Worm (Caenorhabditis elegans) whole organism, young adult: ENCODE data around the gene R01E6.5.

Experiments
- C17E4.6 ChIP-seq: fragments of 200-800 bp; sonication (Bioruptor generic); IDR thresholded peaks from 2 replicates; pipeline ENCODE4 v1.3.6; 2022; ENCODE audit warnings: missing genetic modification reagents, missing genetic modification characterization, missing compliant biosample characterization
- D2030.7 ChIP-seq: fragments of 200-800 bp; sonication (Bioruptor generic); IDR thresholded peaks from 2 replicates; pipeline ENCODE4 v1.3.6; 2022; ENCODE audit warnings: missing genetic modification reagents, missing genetic modification characterization, missing compliant biosample characterization
- F10E7.11 ChIP-seq: sonication (generic microtip); optimal IDR thresholded peaks from 2 replicates; lab custom pipeline; 2017; ENCODE audit warnings: mild to moderate bottlenecking, missing genetic modification characterization, moderate library complexity, missing compliant biosample characterization
- F39B2.1 ChIP-seq: fragments of 200-800 bp; sonication (Bioruptor generic); IDR thresholded peaks from 2 replicates; pipeline ENCODE4 v1.3.6; 2022; ENCODE audit warnings: missing genetic modification reagents, missing genetic modification characterization, missing compliant biosample characterization
- F55B11.4 ChIP-seq: sonication (generic microtip); optimal IDR thresholded peaks from 2 replicates; lab custom pipeline; 2016; ENCODE audit warnings: missing compliant biosample characterization, missing genetic modification characterization, borderline replicate concordance; ENCODE audit not compliant: insufficient read depth
- F57C9.4 ChIP-seq: sonication (generic microtip); optimal IDR thresholded peaks from 2 replicates; lab custom pipeline; 2017; ENCODE audit warnings: mild to moderate bottlenecking, missing genetic modification characterization, missing compliant biosample characterization
- Y53G8AR.9 ChIP-seq: fragments of 200-800 bp; sonication (Bioruptor generic); conservative IDR thresholded peaks from 2 replicates; pipeline ENCODE4 v1.3.6; 2022; ENCODE audit warnings: missing genetic modification reagents, missing genetic modification characterization, missing compliant biosample characterization
- Y67H2A.10 ChIP-seq: fragments of 200-800 bp; sonication (Bioruptor generic); conservative IDR thresholded peaks from 2 replicates; pipeline ENCODE4 v1.3.6; 2022; ENCODE audit warnings: missing genetic modification reagents, missing genetic modification characterization, missing compliant biosample characterization
- ZK185.1 ChIP-seq: sonication (generic microtip); optimal IDR thresholded peaks from 2 replicates; lab custom pipeline; 2016; ENCODE audit warnings: mild to moderate bottlenecking, missing genetic modification characterization, missing compliant biosample characterization; ENCODE audit not compliant: poor library complexity, severe bottlenecking
- akir-1 ChIP-seq: fragments of 200-800 bp; sonication (Bioruptor generic); optimal IDR thresholded peaks from 2 replicates; lab custom pipeline; 2018; ENCODE audit warnings: mild to moderate bottlenecking, missing genetic modification characterization, moderate library complexity, missing compliant biosample characterization
- atf-7 ChIP-seq: sonication (generic microtip); optimal IDR thresholded peaks from 2 replicates; lab custom pipeline; 2017; ENCODE audit warnings: mild to moderate bottlenecking, missing genetic modification characterization, missing compliant biosample characterization
- attf-5 ChIP-seq: fragments of 200-800 bp; sonication (Bioruptor generic); optimal IDR thresholded peaks from 2 replicates; lab custom pipeline; 2018; ENCODE audit warnings: mild to moderate bottlenecking, missing genetic modification characterization, missing compliant biosample characterization
- attf-6 ChIP-seq: fragments of 200-800 bp; sonication (Bioruptor generic); IDR thresholded peaks from 2 replicates; pipeline ENCODE4 v1.3.6; 2022; ENCODE audit warnings: missing genetic modification reagents, missing genetic modification characterization, missing compliant biosample characterization
- bed-2 ChIP-seq: fragments of 200-800 bp; sonication (Bioruptor generic); IDR thresholded peaks from 2 replicates; pipeline ENCODE4 v1.3.6; 2022; ENCODE audit warnings: missing genetic modification reagents, missing genetic modification characterization, missing compliant biosample characterization
- ceh-100 ChIP-seq: fragments of 200-800 bp; sonication (Bioruptor generic); IDR thresholded peaks from 2 replicates; pipeline ENCODE4 v1.3.6; 2022; ENCODE audit warnings: missing genetic modification reagents, missing genetic modification characterization, missing compliant biosample characterization
- dox-1 ChIP-seq: fragments of 200-800 bp; sonication (Bioruptor generic); IDR thresholded peaks from 2 replicates; pipeline ENCODE4 v1.3.6; 2022; ENCODE audit warnings: missing genetic modification reagents, missing genetic modification characterization, missing compliant biosample characterization
- egl-18 ChIP-seq: fragments of 200-800 bp; sonication (Bioruptor generic); IDR thresholded peaks from 2 replicates; pipeline ENCODE4 v1.3.6; 2022; ENCODE audit warnings: missing genetic modification reagents, missing genetic modification characterization, missing compliant biosample characterization
- ekl-4 ChIP-seq: fragments of 200-800 bp; sonication (Bioruptor generic); IDR thresholded peaks from 2 replicates; pipeline ENCODE4 v1.3.6; 2022; ENCODE audit warnings: missing genetic modification reagents, missing genetic modification characterization, missing compliant biosample characterization
- hlh-12 ChIP-seq: sonication (generic microtip); optimal IDR thresholded peaks from 2 replicates; lab custom pipeline; 2016; ENCODE audit warnings: missing genetic modification characterization, missing compliant biosample characterization
- hmg-20 ChIP-seq: fragments of 200-800 bp; sonication (Bioruptor generic); IDR thresholded peaks from 2 replicates; pipeline ENCODE4 v1.3.6; 2022; ENCODE audit warnings: missing genetic modification reagents, missing genetic modification characterization, missing compliant biosample characterization
- hsf-1 ChIP-seq: fragments of 200-800 bp; sonication (Bioruptor generic); IDR thresholded peaks from 2 replicates; pipeline ENCODE4 v1.3.6; 2022; ENCODE audit warnings: missing genetic modification reagents, missing genetic modification characterization, missing compliant biosample characterization
- lin-26 ChIP-seq: fragments of 200-800 bp; sonication (Bioruptor generic); IDR thresholded peaks from 2 replicates; pipeline ENCODE4 v1.3.6; 2022; ENCODE audit warnings: missing genetic modification reagents, missing genetic modification characterization, missing compliant biosample characterization
- lsl-1 ChIP-seq: fragments of 200-800 bp; sonication (Bioruptor generic); optimal IDR thresholded peaks from 2 replicates; lab custom pipeline; 2018; ENCODE audit warnings: mild to moderate bottlenecking, missing genetic modification characterization, moderate library complexity, missing compliant biosample characterization
- lsy-27 ChIP-seq: sonication (generic microtip); optimal IDR thresholded peaks from 2 replicates; lab custom pipeline; 2017; ENCODE audit warnings: missing genetic modification characterization, mild to moderate bottlenecking, missing compliant biosample characterization, antibody characterized with exemption, missing genotype, borderline replicate concordance; ENCODE audit not compliant: insufficient read depth
- madf-3 ChIP-seq: fragments of 200-800 bp; sonication (Bioruptor generic); IDR thresholded peaks from 2 replicates; pipeline ENCODE4 v1.3.6; 2022; ENCODE audit warnings: missing genetic modification reagents, missing genetic modification characterization, missing compliant biosample characterization
- mel-28 ChIP-seq: sonication (generic microtip); optimal IDR thresholded peaks from 2 replicates; lab custom pipeline; 2016; ENCODE audit warnings: borderline replicate concordance, mild to moderate bottlenecking, missing genetic modification characterization, missing compliant biosample characterization
- nfya-1 ChIP-seq: sonication (generic microtip); optimal IDR thresholded peaks from 2 replicates; lab custom pipeline; 2017; ENCODE audit warnings: antibody characterized with exemption, missing compliant biosample characterization, missing genetic modification characterization, borderline replicate concordance; ENCODE audit not compliant: insufficient read depth
- nhr-27 ChIP-seq: fragments of 200-800 bp; sonication (Bioruptor generic); optimal IDR thresholded peaks from 2 replicates; lab custom pipeline; 2018; ENCODE audit warnings: mild to moderate bottlenecking, missing genetic modification characterization, moderate library complexity, missing compliant biosample characterization
- pha-4 ChIP-seq: fragments of 150-350 bp; sonication (generic microtip); optimal IDR thresholded peaks from 2 replicates; lab custom pipeline; 2014; ENCODE audit warnings: missing biosample characterization, missing genetic modification reagents, missing genetic modification characterization
- sea-2 ChIP-seq: fragments of 200-800 bp; sonication (Bioruptor generic); IDR thresholded peaks from 2 replicates; pipeline ENCODE4 v1.3.6; 2022; ENCODE audit warnings: missing genetic modification characterization, missing compliant biosample characterization
- snpc-3.4 ChIP-seq: sonication (generic microtip); optimal IDR thresholded peaks from 2 replicates; lab custom pipeline; 2017; ENCODE audit warnings: missing genetic modification characterization, mild to moderate bottlenecking, missing compliant biosample characterization, antibody characterized with exemption, moderate library complexity, missing genotype, missing genetic modification reagents
- snpc-4 ChIP-seq, 5 experiments: fragments of 150-350 bp in 1 of 5; sonication (generic microtip) in 4 of 5; optimal IDR thresholded peaks; 2 replicates each; lab custom pipeline; 2014 to 2018; ENCODE audit warnings: missing genetic modification characterization in 5 of 5, missing biosample characterization in 3 of 5, antibody characterized with exemption in 2 of 5, mild to moderate bottlenecking in 2 of 5, missing compliant biosample characterization in 2 of 5, missing genotype in 2 of 5, moderate library complexity in 2 of 5, missing genetic modification reagents in 1 of 5
- somi-1 ChIP-seq: fragments of 200-800 bp; sonication (Bioruptor generic); optimal IDR thresholded peaks from 2 replicates; lab custom pipeline; 2018; ENCODE audit warnings: mild to moderate bottlenecking, missing genetic modification characterization, missing compliant biosample characterization
- tbp1 ChIP-seq: fragments of 200-800 bp; sonication (Bioruptor generic); optimal IDR thresholded peaks from 2 replicates; lab custom pipeline; 2018; ENCODE audit warnings: mild to moderate bottlenecking, missing genetic modification characterization, missing compliant biosample characterization
- unc-62 ChIP-seq: fragments of 150-350 bp; optimal IDR thresholded peaks from 2 replicates; lab custom pipeline; 2014; ENCODE audit warnings: missing biosample characterization, missing genetic modification reagents, missing genetic modification characterization
- zfh-2 ChIP-seq: fragments of 200-800 bp; sonication (Bioruptor generic); conservative IDR thresholded peaks from 2 replicates; pipeline ENCODE4 v1.3.6; 2022; ENCODE audit warnings: missing genetic modification reagents, missing genetic modification characterization, missing compliant biosample characterization
- ztf-18 ChIP-seq: sonication (generic microtip); optimal IDR thresholded peaks from 2 replicates; lab custom pipeline; 2016; ENCODE audit warnings: missing genotype, mild to moderate bottlenecking, missing genetic modification characterization, missing compliant biosample characterization
- ztf-22 ChIP-seq: fragments of 200-800 bp; sonication (Bioruptor generic); optimal IDR thresholded peaks from 2 replicates; lab custom pipeline; 2018; ENCODE audit warnings: mild to moderate bottlenecking, missing genetic modification characterization, moderate library complexity, missing compliant biosample characterization
- ztf-3 ChIP-seq: fragments of 200-800 bp; sonication (Bioruptor generic); optimal IDR thresholded peaks from 2 replicates; lab custom pipeline; 2018; ENCODE audit warnings: mild to moderate bottlenecking, missing genetic modification characterization, missing compliant biosample characterization

The R01E6.5 gene

DNA sequence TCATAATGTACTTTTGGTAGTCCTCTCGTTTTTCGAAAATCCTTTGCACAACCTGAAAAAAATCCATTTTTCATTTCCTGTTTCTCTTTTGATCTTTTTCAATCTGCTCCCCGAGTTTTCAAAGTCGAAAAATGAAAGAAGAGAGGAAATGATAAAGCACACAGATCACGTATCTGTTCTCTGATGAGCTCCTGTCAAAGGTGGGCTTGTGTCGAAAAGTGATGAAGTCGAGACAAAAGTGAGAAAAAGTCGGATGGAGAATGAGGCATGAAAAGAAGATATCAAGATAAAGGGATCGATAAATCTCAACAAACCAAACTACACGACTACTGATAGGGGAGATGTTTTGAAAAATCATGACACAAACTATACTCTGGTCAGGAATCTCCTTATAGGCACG is 18.2 kb downstream of the R01E6.5 start:
- no peak for TF ChIP-seq ztf-3 (GFP tag; lab: Kevin White, UChicago)
- no peak for TF ChIP-seq unc-62 (GFP tag; lab: Kevin White, UChicago)
- no peak for TF ChIP-seq lin-26 (GFP tag; lab: Robert Waterston, UW)
- no peak for TF ChIP-seq egl-18 (GFP tag; lab: Robert Waterston, UW)
- no peak for TF ChIP-seq ZK185.1 (tag; lab: Kevin White, UChicago)
- TF ChIP-seq F39B2.1, result no peak
- TF ChIP-seq zfh-2 (GFP tag; lab: Robert Waterston, UW), result no peak
- no peak for TF ChIP-seq C17E4.6 (GFP tag; lab: Robert Waterston, UW)
- no peak for TF ChIP-seq ztf-18 (tag; lab: Kevin White, UChicago)
- TF ChIP-seq ceh-100, result no peak
- no peak for TF ChIP-seq F57C9.4 (tag; lab: Kevin White, UChicago)
- TF ChIP-seq F10E7.11 (tag; lab: Kevin White, UChicago), result no peak
- TF ChIP-seq, all 124 proteins: peak for 0

ce11 chrX:13556066-13556465 is 19.2 kb downstream of the R01E6.5 start, which contains the start of gene glb-20:
TSS of gene glb-20 (minus strand) at chrX:13556166.
- no peak for TF ChIP-seq pha-4
- TF ChIP-seq tbp1, result no peak
- no peak for TF ChIP-seq akir-1 (GFP tag; lab: Kevin White, UChicago)
- no peak for TF ChIP-seq attf-5 (GFP tag; lab: Kevin White, UChicago)
- TF ChIP-seq Y53G8AR.9 (GFP tag; lab: Robert Waterston, UW), result no peak
- TF ChIP-seq hmg-20, result no peak
- no peak for TF ChIP-seq snpc-3.4
- TF ChIP-seq lsl-1, result no peak
- TF ChIP-seq hlh-12, result no peak
- TF ChIP-seq ztf-18 (tag; lab: Kevin White, UChicago), result no peak
- TF ChIP-seq ztf-22 (GFP tag; lab: Kevin White, UChicago), result no peak
- no peak for TF ChIP-seq mel-28 (tag; lab: Kevin White, UChicago)
- no peak for TF ChIP-seq bed-2 (GFP tag; lab: Robert Waterston, UW)
- no peak for TF ChIP-seq sea-2 (GFP tag; lab: Robert Waterston, UW)
- no peak for TF ChIP-seq Y67H2A.10 (GFP tag; lab: Robert Waterston, UW)
- TF ChIP-seq, all 124 proteins: peak for 0

DNA sequence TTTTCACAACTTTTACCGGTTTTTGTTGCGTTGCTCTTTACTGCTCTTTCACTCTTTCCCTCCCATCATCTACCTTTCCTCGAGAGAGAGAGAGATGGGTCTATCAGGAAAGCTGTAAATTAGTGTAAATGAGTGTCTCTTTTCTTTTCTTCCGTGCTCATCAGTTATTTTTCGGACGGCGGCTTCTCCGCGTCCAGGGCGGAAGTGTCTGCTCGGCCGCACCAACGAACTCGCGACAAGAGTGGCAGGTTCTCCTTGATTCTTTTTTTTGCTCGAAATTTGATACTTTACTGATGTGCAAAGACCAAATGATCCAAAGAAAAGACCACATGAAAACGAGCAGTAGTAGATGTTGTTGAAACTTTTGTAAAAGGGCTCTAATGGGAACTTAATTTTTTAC is 21.8 kb downstream of the R01E6.5 start:
- peak; percentile 7 for TF ChIP-seq somi-1 (GFP tag; lab: Kevin White, UChicago)
- TF ChIP-seq D2030.7 (GFP tag; lab: Robert Waterston, UW), result no peak

DNA sequence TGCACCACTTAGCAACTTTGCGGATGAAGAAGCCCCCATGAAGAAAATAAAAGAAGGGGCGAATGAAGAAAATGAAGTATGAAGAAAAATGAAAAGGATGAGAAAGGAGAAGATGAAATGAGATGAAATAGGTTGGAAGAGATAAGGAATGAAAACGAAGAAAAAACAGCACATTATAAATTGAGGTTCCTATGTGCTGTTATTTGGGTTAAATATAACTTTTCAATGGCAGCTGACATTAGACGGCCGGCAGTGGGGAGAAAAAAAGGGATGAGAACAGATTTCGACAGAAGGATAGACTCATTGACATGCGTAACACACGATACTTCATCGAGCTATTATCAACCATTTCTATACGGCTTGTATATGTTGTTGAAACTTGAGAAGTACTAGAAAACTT is 25.1 kb downstream of the R01E6.5 start:
- TF ChIP-seq lsy-27 (tag; lab: Kevin White, UChicago) (no peak), hmg-20 (no peak), F55B11.4 (tag; lab: Kevin White, UChicago) (no peak), madf-3 (GFP tag; lab: Robert Waterston, UW) (no peak), hsf-1 (no peak), snpc-4 (GFP tag; optimal IDR thresholded peaks at IDR 0.05; lab: Kevin White, UChicago) (no peak), snpc-4 (tag; optimal IDR thresholded peaks at IDR 0.05; lab: Kevin White, UChicago) (no peak), dox-1 (GFP tag; lab: Robert Waterston, UW) (no peak), atf-7 (tag; lab: Kevin White, UChicago) (no peak), nfya-1 (no peak), nhr-27 (tag; lab: Kevin White, UChicago) (no peak), ekl-4 (GFP tag; lab: Robert Waterston, UW) (no peak), ztf-18 (tag; lab: Kevin White, UChicago) (no peak), attf-6 (GFP tag; lab: Robert Waterston, UW) (no peak), D2030.7 (GFP tag; lab: Robert Waterston, UW) (no peak)
- TF ChIP-seq, all 124 proteins: peak for 0
